Fruit fly (Drosophila melanogaster) whole organism, embryonic: ENCODE data around the gene Mco1.

ENCODE experiments used
- CG4282 ChIP-seq: fragments of 200-800 bp; sonication (Bioruptor generic); optimal IDR thresholded peaks from 2 replicates; lab custom pipeline; 2016; ENCODE audit warnings: missing biosample characterization, missing genetic modification characterization
- CG6791 ChIP-seq: fragments of 200-800 bp; sonication (Bioruptor generic); IDR thresholded peaks from 3 replicates; pipeline ENCODE4 v1.3.6; 2022; ENCODE audit warnings: missing biosample characterization, missing genetic modification characterization; ENCODE audit not compliant: partially characterized antibody
- Kr ChIP-seq: fragments of 200-800 bp; sonication (Bioruptor generic); optimal IDR thresholded peaks from 2 replicates; lab custom pipeline; 2017; ENCODE audit warnings: missing biosample characterization, mild to moderate bottlenecking, missing genetic modification characterization
- Nf-YC ChIP-seq: fragments of 200-800 bp; optimal IDR thresholded peaks from 3 replicates; lab custom pipeline; 2019; ENCODE audit warnings: missing biosample characterization, mild to moderate bottlenecking, missing genetic modification characterization, moderate library complexity
- zen ChIP-seq: fragments of 200-800 bp; sonication (Bioruptor generic); optimal IDR thresholded peaks from 3 replicates; lab custom pipeline; 2018; ENCODE audit warnings: missing biosample characterization, mild to moderate bottlenecking, missing genetic modification characterization, moderate library complexity

DNA sequence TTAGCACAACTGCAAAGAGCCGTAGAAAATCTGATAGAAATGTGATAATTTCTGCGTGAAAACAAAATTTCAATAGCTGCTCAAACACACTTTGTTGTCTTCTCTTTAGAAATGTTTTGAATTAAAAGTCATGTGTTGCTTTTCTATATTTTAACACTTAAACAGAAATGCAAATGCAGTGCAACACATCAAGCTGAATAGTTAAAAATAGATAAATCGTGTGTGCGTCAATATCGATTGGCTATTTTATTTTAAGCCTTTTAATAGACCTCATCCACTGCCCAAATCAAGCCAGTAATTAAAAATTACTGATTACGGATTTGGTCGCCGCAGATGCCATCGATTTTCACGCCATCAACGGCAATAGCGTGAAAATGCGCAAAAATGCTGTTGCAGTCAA lies 18.5 kb upstream of the Mco1 start, which contains the start of gene CG4438:
- TF ChIP-seq CG6791 (GFP tag; lab: Robert Waterston, UW) = no peak
- no peak for TF ChIP-seq CG4282 (GFP tag; lab: Kevin White, UChicago)
- no peak for TF ChIP-seq Kr (GFP tag; lab: Kevin White, UChicago)
- TF ChIP-seq Nf-YC = no peak
- TF ChIP-seq zen = no peak
